Fruit fly (Drosophila melanogaster) whole organism, embryonic: ENCODE measurements around the gene CG2187.

Experiments used
- CG10147 ChIP-seq: fragments of 200-800 bp; sonication (Bioruptor generic); optimal IDR thresholded peaks from 2 replicates; lab custom pipeline; 2019; ENCODE audit warnings: missing biosample characterization, mild to moderate bottlenecking, missing genetic modification characterization, moderate library complexity
- CG10959 ChIP-seq: fragments of 200-800 bp; sonication (Bioruptor generic); IDR thresholded peaks from 2 replicates; pipeline ENCODE4 v1.3.6; 2022; ENCODE audit warnings: missing biosample characterization, missing genetic modification characterization
- CG11085 ChIP-seq: fragments of 200-800 bp; sonication (Bioruptor generic); IDR thresholded peaks from 2 replicates; pipeline ENCODE4 v1.3.6; 2022; ENCODE audit warnings: missing biosample characterization, missing genetic modification characterization
- CG14441 ChIP-seq: fragments of 200-800 bp; sonication (Bioruptor generic); IDR thresholded peaks from 2 replicates; pipeline ENCODE4 v1.3.6; 2022; ENCODE audit warnings: missing biosample characterization, missing genetic modification characterization
- CG14667 ChIP-seq: fragments of 200-800 bp; sonication (Bioruptor generic); IDR thresholded peaks from 2 replicates; pipeline ENCODE4 v1.3.6; 2022; ENCODE audit warnings: missing biosample characterization, missing genetic modification characterization
- CG1603 ChIP-seq: fragments of 200-800 bp; sonication (Bioruptor generic); optimal IDR thresholded peaks from 2 replicates; lab custom pipeline; 2019; ENCODE audit warnings: missing biosample characterization, mild to moderate bottlenecking, missing genetic modification characterization, moderate library complexity
- CG16813 ChIP-seq: fragments of 200-800 bp; sonication (Bioruptor generic); IDR thresholded peaks from 3 replicates; pipeline ENCODE4 v1.3.6; 2022; ENCODE audit warnings: missing biosample characterization, missing genetic modification characterization; ENCODE audit not compliant: partially characterized antibody
- CG17829 ChIP-seq: fragments of 200-800 bp; optimal IDR thresholded peaks from 2 replicates; lab custom pipeline; 2019; ENCODE audit warnings: missing biosample characterization, mild to moderate bottlenecking, missing genetic modification characterization, moderate library complexity
- CG18262 ChIP-seq: fragments of 200-800 bp; optimal IDR thresholded peaks from 3 replicates; lab custom pipeline; 2019; ENCODE audit warnings: missing biosample characterization, mild to moderate bottlenecking, missing genetic modification characterization, moderate library complexity
- CG1832 ChIP-seq: fragments of 200-800 bp; sonication (Bioruptor generic); optimal IDR thresholded peaks from 2 replicates; lab custom pipeline; 2017; ENCODE audit warnings: missing biosample characterization, mild to moderate bottlenecking, missing genetic modification characterization, inconsistent platforms
- CG2875 ChIP-seq: fragments of 200-800 bp; sonication (Bioruptor generic); optimal IDR thresholded peaks from 2 replicates; lab custom pipeline; 2017; ENCODE audit warnings: missing biosample characterization, mild to moderate bottlenecking, missing genetic modification characterization, missing genetic modification reagents
- CG31224 ChIP-seq: fragments of 200-800 bp; sonication (Bioruptor generic); IDR thresholded peaks from 2 replicates; pipeline ENCODE4 v1.3.6; 2022; ENCODE audit warnings: missing biosample characterization, missing genetic modification characterization
- CG34224 ChIP-seq: fragments of 200-800 bp; sonication (Bioruptor generic); IDR thresholded peaks from 3 replicates; pipeline ENCODE4 v1.3.6; 2022; ENCODE audit warnings: missing biosample characterization, missing genetic modification characterization; ENCODE audit not compliant: partially characterized antibody
- CG42726 ChIP-seq: fragments of 200-800 bp; sonication (Bioruptor generic); IDR thresholded peaks from 2 replicates; pipeline ENCODE4 v1.3.6; 2022; ENCODE audit warnings: missing biosample characterization, missing genetic modification characterization; ENCODE audit not compliant: partially characterized antibody
- CG4282 ChIP-seq: fragments of 200-800 bp; sonication (Bioruptor generic); optimal IDR thresholded peaks from 2 replicates; lab custom pipeline; 2016; ENCODE audit warnings: missing biosample characterization, missing genetic modification characterization
- CG4328 ChIP-seq: fragments of 200-800 bp; sonication (Bioruptor generic); optimal IDR thresholded peaks from 3 replicates; lab custom pipeline; 2017; ENCODE audit warnings: missing biosample characterization, missing genetic modification reagents, missing genetic modification characterization
- CG4820 ChIP-seq: fragments of 200-800 bp; sonication (Bioruptor generic); optimal IDR thresholded peaks from 3 replicates; lab custom pipeline; 2016; ENCODE audit warnings: missing biosample characterization, missing genetic modification characterization
- CG8478 ChIP-seq: fragments of >200 bp; optimal IDR thresholded peaks from 2 replicates; lab custom pipeline; 2018
- CG8765 ChIP-seq: fragments of 200-800 bp; sonication (Bioruptor generic); IDR thresholded peaks from 2 replicates; pipeline ENCODE4 v1.3.6; 2022; ENCODE audit warnings: missing biosample characterization, missing genetic modification characterization
- CG9817 ChIP-seq: fragments of 200-800 bp; sonication (Bioruptor generic); optimal IDR thresholded peaks from 2 replicates; lab custom pipeline; 2018; ENCODE audit warnings: missing biosample characterization, mild to moderate bottlenecking, missing genetic modification characterization, moderate library complexity
- Fer1 ChIP-seq: fragments of 200-800 bp; sonication (Bioruptor generic); optimal IDR thresholded peaks from 2 replicates; lab custom pipeline; 2017; ENCODE audit warnings: missing biosample characterization, mild to moderate bottlenecking, missing genetic modification characterization
- MTF-1 ChIP-seq: fragments of 200-800 bp; sonication (Bioruptor generic); optimal IDR thresholded peaks from 2 replicates; lab custom pipeline; 2018; ENCODE audit warnings: missing biosample characterization, mild to moderate bottlenecking, missing genetic modification characterization, borderline replicate concordance
- Mad ChIP-seq: fragments of 200-800 bp; sonication (Bioruptor generic); optimal IDR thresholded peaks from 2 replicates; lab custom pipeline; 2016; ENCODE audit warnings: missing biosample characterization, missing genetic modification characterization
- NC2β ChIP-seq: fragments of 200-800 bp; sonication (Bioruptor generic); optimal IDR thresholded peaks from 2 replicates; lab custom pipeline; 2016; ENCODE audit warnings: missing biosample characterization, missing genetic modification characterization
- NK7.1 ChIP-seq: fragments of 200-800 bp; sonication (Bioruptor generic); optimal IDR thresholded peaks from 3 replicates; lab custom pipeline; 2016; ENCODE audit warnings: missing biosample characterization, missing genetic modification characterization
- Spps ChIP-seq: fragments of 200-800 bp; sonication (Bioruptor generic); optimal IDR thresholded peaks from 2 replicates; lab custom pipeline; 2018; ENCODE audit warnings: missing biosample characterization, mild to moderate bottlenecking, missing genetic modification characterization
- Xrp1 ChIP-seq: fragments of 200-800 bp; sonication (Bioruptor generic); IDR thresholded peaks from 2 replicates; pipeline ENCODE4 v1.3.6; 2022; ENCODE audit warnings: missing biosample characterization, missing genetic modification characterization
- bcd ChIP-seq: fragments of 200-800 bp; sonication (Bioruptor generic); optimal IDR thresholded peaks from 2 replicates; lab custom pipeline; 2017; ENCODE audit warnings: missing biosample characterization, mild to moderate bottlenecking, missing genetic modification characterization
- br ChIP-seq: fragments of >200 bp; optimal IDR thresholded peaks from 2 replicates; lab custom pipeline; 2017
- chif ChIP-seq, 2 experiments: fragments of 200-800 bp; sonication (Bioruptor generic); optimal IDR thresholded peaks; 3 replicates each; lab custom pipeline; 2016; ENCODE audit warnings: missing biosample characterization in 2 of 2, missing genetic modification characterization in 2 of 2
- crol ChIP-seq: fragments of 200-800 bp; sonication (Bioruptor generic); IDR thresholded peaks from 2 replicates; pipeline ENCODE4 v1.3.6; 2022; ENCODE audit warnings: missing biosample characterization, missing genetic modification characterization
- en ChIP-seq: fragments of 200-800 bp; sonication (Bioruptor generic); optimal IDR thresholded peaks from 2 replicates; lab custom pipeline; 2016; ENCODE audit warnings: missing biosample characterization, missing genetic modification characterization
- gce ChIP-seq: fragments of 200-800 bp; sonication (Bioruptor generic); IDR thresholded peaks from 3 replicates; pipeline ENCODE4 v1.3.6; 2022; ENCODE audit warnings: missing biosample characterization, missing genetic modification characterization
- grn ChIP-seq: fragments of 200-800 bp; sonication (Bioruptor generic); optimal IDR thresholded peaks from 3 replicates; lab custom pipeline; 2017; ENCODE audit warnings: missing biosample characterization, missing genetic modification characterization
- hb ChIP-seq: fragments of 200-800 bp; sonication (Bioruptor generic); IDR thresholded peaks from 3 replicates; pipeline ENCODE4 v1.3.6; 2022; ENCODE audit warnings: missing biosample characterization, missing genetic modification characterization; ENCODE audit not compliant: partially characterized antibody
- jing ChIP-seq: fragments of 200-800 bp; sonication (Bioruptor generic); optimal IDR thresholded peaks from 2 replicates; lab custom pipeline; 2018; ENCODE audit warnings: missing biosample characterization, mild to moderate bottlenecking, missing genetic modification characterization
- nerfin-2 ChIP-seq: fragments of 200-800 bp; sonication (Bioruptor generic); IDR thresholded peaks from 2 replicates; pipeline ENCODE4 v1.3.6; 2022; ENCODE audit warnings: missing biosample characterization, missing genetic modification characterization; ENCODE audit not compliant: partially characterized antibody
- phol ChIP-seq: fragments of 200-800 bp; sonication (Bioruptor generic); optimal IDR thresholded peaks from 3 replicates; lab custom pipeline; 2018; ENCODE audit warnings: missing biosample characterization, mild to moderate bottlenecking, missing genetic modification characterization, moderate library complexity
- repo ChIP-seq: fragments of 200-800 bp; sonication (Bioruptor generic); optimal IDR thresholded peaks from 2 replicates; lab custom pipeline; 2016; ENCODE audit warnings: missing biosample characterization, missing genetic modification characterization
- run ChIP-seq: fragments of 200-800 bp; sonication (Bioruptor generic); optimal IDR thresholded peaks from 3 replicates; lab custom pipeline; 2018; ENCODE audit warnings: missing biosample characterization, mild to moderate bottlenecking, missing genetic modification characterization
- sd ChIP-seq: fragments of 200-800 bp; sonication (Bioruptor generic); optimal IDR thresholded peaks from 3 replicates; lab custom pipeline; 2018; ENCODE audit warnings: missing biosample characterization, mild to moderate bottlenecking, missing genetic modification characterization, moderate library complexity
- shn ChIP-seq: fragments of 200-800 bp; sonication (Bioruptor generic); optimal IDR thresholded peaks from 3 replicates; lab custom pipeline; 2016; ENCODE audit warnings: missing biosample characterization, missing genetic modification characterization
- stwl ChIP-seq: fragments of 200-800 bp; sonication (Bioruptor generic); optimal IDR thresholded peaks from 3 replicates; lab custom pipeline; 2018; ENCODE audit warnings: missing biosample characterization, mild to moderate bottlenecking, missing genetic modification characterization, moderate library complexity
- tio ChIP-seq: fragments of 200-800 bp; sonication (Bioruptor generic); optimal IDR thresholded peaks from 2 replicates; lab custom pipeline; 2017; ENCODE audit warnings: missing biosample characterization, missing genetic modification characterization, inconsistent platforms
- trem ChIP-seq: fragments of 200-800 bp; optimal IDR thresholded peaks from 3 replicates; lab custom pipeline; 2019; ENCODE audit warnings: missing biosample characterization, mild to moderate bottlenecking, missing genetic modification characterization, moderate library complexity
- ttk ChIP-seq: fragments of 200-800 bp; sonication (Bioruptor generic); IDR thresholded peaks from 2 replicates; pipeline ENCODE4 v2.1.2; 2022; ENCODE audit warnings: missing biosample characterization, missing genetic modification characterization
- tx ChIP-seq: fragments of 200-800 bp; sonication (Bioruptor generic); optimal IDR thresholded peaks from 2 replicates; lab custom pipeline; 2016; ENCODE audit warnings: missing biosample characterization, missing genetic modification characterization
- unpg ChIP-seq: fragments of 200-800 bp; sonication (Bioruptor generic); optimal IDR thresholded peaks from 3 replicates; lab custom pipeline; 2018; ENCODE audit warnings: missing biosample characterization, mild to moderate bottlenecking, missing genetic modification characterization, moderate library complexity
- wek ChIP-seq: fragments of 200-800 bp; sonication (Bioruptor generic); optimal IDR thresholded peaks from 3 replicates; lab custom pipeline; 2018; ENCODE audit warnings: missing biosample characterization, mild to moderate bottlenecking, missing genetic modification characterization, moderate library complexity
- zen2 ChIP-seq: fragments of 200-800 bp; sonication (Bioruptor generic); IDR thresholded peaks from 3 replicates; pipeline ENCODE4 v1.3.6; 2022; ENCODE audit warnings: missing biosample characterization, missing genetic modification characterization; ENCODE audit not compliant: partially characterized antibody

Gene CG2187

dm6 chr3R:31706142-31706894, 52.1 kb downstream of the CG2187 start (continued):
- TF ChIP-seq CG2875 (GFP tag; lab: Kevin White, UChicago) (no peak), CG10959 (GFP tag; lab: Robert Waterston, UW) (peak; percentile 77), br (no peak), run (tag; lab: Kevin White, UChicago) (no peak), CG11085 (GFP tag; lab: Robert Waterston, UW) (no peak), CG1603 (peak; percentile 39), bcd (no peak), tx (no peak), CG4820 (GFP tag; lab: Kevin White, UChicago) (peak; percentile 24), CG14667 (GFP tag; lab: Robert Waterston, UW) (no peak), CG9817 (tag; lab: Kevin White, UChicago) (no peak), CG14441 (GFP tag; lab: Robert Waterston, UW) (no peak), MTF-1 (GFP tag; lab: Kevin White, UChicago) (no peak), phol (peak; percentile 46), Fer1 (GFP tag; lab: Kevin White, UChicago) (no peak), CG4328 (GFP tag; lab: Kevin White, UChicago) (no peak), NC2β (GFP tag; lab: Kevin White, UChicago) (no peak), gce (GFP tag; lab: Robert Waterston, UW) (0 out of 3 replicates have a peak, but pooled peaks have one; percentile 12), repo (GFP tag; lab: Kevin White, UChicago) (no peak), zen2 (GFP tag; lab: Robert Waterston, UW) (no peak), jing (GFP tag; lab: Kevin White, UChicago) (no peak), crol (GFP tag; lab: Robert Waterston, UW) (peak; percentile 49), tio (GFP tag; lab: Kevin White, UChicago) (no peak), stwl (tag; lab: Kevin White, UChicago) (peak; percentile 9), Mad (GFP tag; lab: Kevin White, UChicago) (no peak), CG17829 (tag; lab: Kevin White, UChicago) (peak; percentile 77), CG42726 (no peak), CG31224 (GFP tag; lab: Robert Waterston, UW) (no peak), unpg (GFP tag; lab: Kevin White, UChicago) (no peak), hb (GFP tag; lab: Robert Waterston, UW) (no peak), NK7.1 (GFP tag; lab: Kevin White, UChicago) (no peak), CG18262 (tag; lab: Kevin White, UChicago) (peak; percentile 75), nerfin-2 (no peak), chif (GFP tag; optimal IDR thresholded peaks at IDR 0.05; lab: Kevin White, UChicago) (peak; percentile 16 to 23), trem (tag; lab: Kevin White, UChicago) (peak; percentile 35), CG4282 (no peak), sd (tag; lab: Kevin White, UChicago) (no peak), en (GFP tag; lab: Kevin White, UChicago) (no peak), CG1832 (no peak), Xrp1 (GFP tag; lab: Robert Waterston, UW) (peak; percentile 82), CG8478 (lab: Kevin White, UChicago) (no peak), grn (GFP tag; lab: Kevin White, UChicago) (no peak), Spps (tag; lab: Kevin White, UChicago) (peak; percentile 51), shn (GFP tag; lab: Kevin White, UChicago) (no peak), wek (GFP tag; lab: Kevin White, UChicago) (no peak), ttk (GFP tag; lab: Robert Waterston, UW) (no peak), CG10147 (GFP tag; lab: Kevin White, UChicago) (no peak), CG8765 (peak; percentile 65; the same call in 1 of the 2 replicates), CG16813 (no peak), CG34224 (GFP tag; lab: Robert Waterston, UW) (no peak)
